Fruit fly (Drosophila melanogaster) whole organism, wandering third instar larva: ENCODE results near the gene BigH1.

Source experiments
- Abd-B ChIP-seq: fragments of >200 bp; optimal IDR thresholded peaks from 2 replicates; lab custom pipeline; 2017; ENCODE audit warnings: missing biosample characterization, missing genetic modification characterization
- CG32264 ChIP-seq: fragments of 200-800 bp; sonication (Bioruptor generic); optimal IDR thresholded peaks from 2 replicates; lab custom pipeline; 2016; ENCODE audit warnings: missing biosample characterization, missing genetic modification characterization
- CG9705 ChIP-seq: fragments of 200-800 bp; sonication (Bioruptor generic); optimal IDR thresholded peaks from 2 replicates; lab custom pipeline; 2018; ENCODE audit warnings: missing biosample characterization, mild to moderate bottlenecking, missing genetic modification characterization
- CrebA ChIP-seq: fragments of 200-800 bp; sonication (Bioruptor generic); optimal IDR thresholded peaks from 2 replicates; lab custom pipeline; 2016; ENCODE audit warnings: missing biosample characterization, mild to moderate bottlenecking, missing genetic modification characterization, borderline replicate concordance
- Dfd ChIP-seq: fragments of >200 bp; optimal IDR thresholded peaks from 2 replicates; lab custom pipeline; 2017; ENCODE audit warnings: missing biosample characterization, missing genetic modification characterization
- Dif ChIP-seq: fragments of 200-275, 200-300 bp; sonication (Bioruptor generic); optimal IDR thresholded peaks from 2 replicates; lab custom pipeline; 2018; ENCODE audit warnings: missing biosample characterization, missing genetic modification characterization; ENCODE audit not compliant: partially characterized antibody
- GATAd ChIP-seq: sonication (Bioruptor generic); optimal IDR thresholded peaks from 2 replicates; lab custom pipeline; 2016; ENCODE audit warnings: missing biosample characterization, missing genetic modification characterization
- HLH106 ChIP-seq: fragments of 200-800 bp; optimal IDR thresholded peaks from 3 replicates; lab custom pipeline; 2019; ENCODE audit warnings: missing biosample characterization, mild to moderate bottlenecking, missing genetic modification characterization, moderate library complexity
- Hnf4 ChIP-seq: fragments of 200-800 bp; sonication (Bioruptor generic); optimal IDR thresholded peaks from 2 replicates; lab custom pipeline; 2016; ENCODE audit warnings: missing biosample characterization, mild to moderate bottlenecking, missing genetic modification characterization
- Hr78 ChIP-seq: fragments of >200 bp; optimal IDR thresholded peaks from 2 replicates; lab custom pipeline; 2017; ENCODE audit warnings: missing biosample characterization, missing genetic modification characterization
- Hr83 ChIP-seq: fragments of 200-300 bp; sonication (Bioruptor generic); optimal IDR thresholded peaks from 2 replicates; lab custom pipeline; 2016; ENCODE audit warnings: missing biosample characterization, mild to moderate bottlenecking, missing genetic modification characterization, moderate library complexity; ENCODE audit not compliant: poor library complexity, severe bottlenecking
- Jra ChIP-seq: sonication (Bioruptor generic); optimal IDR thresholded peaks from 2 replicates; lab custom pipeline; 2016; ENCODE audit warnings: missing biosample characterization, missing genetic modification characterization
- Mio ChIP-seq: sonication (Bioruptor generic); optimal IDR thresholded peaks from 2 replicates; lab custom pipeline; 2016; ENCODE audit warnings: missing biosample characterization, missing genetic modification characterization
- Myc ChIP-seq: fragments of >200 bp; optimal IDR thresholded peaks from 2 replicates; lab custom pipeline; 2017
- N ChIP-seq: fragments of >200 bp; optimal IDR thresholded peaks from 2 replicates; lab custom pipeline; 2018; ENCODE audit warnings: missing biosample characterization, missing external identifiers, missing genetic modification characterization
- OdsH ChIP-seq: fragments of 200-800 bp; sonication (Bioruptor generic); optimal IDR thresholded peaks from 2 replicates; lab custom pipeline; 2016; ENCODE audit warnings: missing biosample characterization, mild to moderate bottlenecking, missing genetic modification characterization
- Rel ChIP-seq, 2 experiments: fragments of 200-800 bp; sonication (Bioruptor generic) in 1 of 2; optimal IDR thresholded peaks; 2 replicates in 1 of 2; 3 replicates in 1 of 2; lab custom pipeline; 2016 to 2019; ENCODE audit warnings: mild to moderate bottlenecking in 2 of 2, missing biosample characterization in 2 of 2, missing genetic modification characterization in 2 of 2, moderate library complexity in 1 of 2
- Sp1 ChIP-seq: fragments of 200-800 bp; sonication (Bioruptor generic); optimal IDR thresholded peaks from 3 replicates; lab custom pipeline; 2019; ENCODE audit warnings: missing biosample characterization, mild to moderate bottlenecking, missing genetic modification characterization, moderate library complexity
- Vsx2 ChIP-seq: fragments of 200-300, 225-300 bp; sonication (Bioruptor generic); optimal IDR thresholded peaks from 2 replicates; lab custom pipeline; 2018; ENCODE audit warnings: missing biosample characterization, missing genetic modification characterization; ENCODE audit not compliant: partially characterized antibody
- br ChIP-seq: fragments of 200-800 bp; sonication (Bioruptor generic); optimal IDR thresholded peaks from 2 replicates; lab custom pipeline; 2016; ENCODE audit warnings: missing biosample characterization, missing genetic modification characterization
- brk ChIP-seq: fragments of 200-800 bp; sonication (Bioruptor generic); optimal IDR thresholded peaks from 2 replicates; lab custom pipeline; 2016; ENCODE audit warnings: missing biosample characterization, mild to moderate bottlenecking, missing genetic modification characterization
- dl ChIP-seq, 2 experiments: fragments of 175-275, 200-275 bp in 1 of 2; fragments of 200-275 bp in 1 of 2; sonication (Bioruptor generic); optimal IDR thresholded peaks; lab custom pipeline; 2018; ENCODE audit warnings: mild to moderate bottlenecking in 2 of 2, missing biosample characterization in 2 of 2, missing genetic modification characterization in 2 of 2, moderate library complexity in 2 of 2; ENCODE audit not compliant: partially characterized antibody in 2 of 2, insufficient read depth in 1 of 2
- dmrt93B ChIP-seq: fragments of 200-800 bp; sonication (Bioruptor generic); optimal IDR thresholded peaks from 2 replicates; lab custom pipeline; 2018; ENCODE audit warnings: missing biosample characterization, mild to moderate bottlenecking, missing genetic modification characterization
- dsf ChIP-seq: sonication (Bioruptor generic); optimal IDR thresholded peaks from 2 replicates; lab custom pipeline; 2016; ENCODE audit warnings: missing biosample characterization, missing genetic modification characterization, borderline replicate concordance
- ey ChIP-seq: fragments of 200-800 bp; sonication (Bioruptor generic); optimal IDR thresholded peaks from 2 replicates; lab custom pipeline; 2016; ENCODE audit warnings: missing biosample characterization, missing genetic modification characterization
- foxo ChIP-seq, 2 experiments: fragments of 200-800 bp; sonication (Bioruptor generic); optimal IDR thresholded peaks; 2 replicates in 1 of 2; 3 replicates in 1 of 2; lab custom pipeline; 2016 to 2017; ENCODE audit warnings: missing biosample characterization in 2 of 2, missing genetic modification characterization in 2 of 2
- fru ChIP-seq: fragments of 200-800 bp; sonication (Bioruptor generic); optimal IDR thresholded peaks from 3 replicates; lab custom pipeline; 2016; ENCODE audit warnings: missing biosample characterization, mild to moderate bottlenecking, missing genetic modification characterization
- h ChIP-seq: fragments of 200-800 bp; sonication (Bioruptor generic); optimal IDR thresholded peaks from 3 replicates; lab custom pipeline; 2016; ENCODE audit warnings: missing biosample characterization, mild to moderate bottlenecking, missing genetic modification characterization
- jim ChIP-seq: fragments of 175-275, 200-325 bp; sonication (Bioruptor generic); optimal IDR thresholded peaks from 2 replicates; lab custom pipeline; 2016; ENCODE audit warnings: missing biosample characterization, mild to moderate bottlenecking, missing genetic modification characterization
- lola ChIP-seq: fragments of >200 bp; optimal IDR thresholded peaks from 2 replicates; lab custom pipeline; 2017; ENCODE audit warnings: missing biosample characterization, missing genetic modification characterization
- pan ChIP-seq: fragments of >200 bp; optimal IDR thresholded peaks from 2 replicates; lab custom pipeline; 2017
- psq ChIP-seq: fragments of 200-800 bp; sonication (Bioruptor generic); optimal IDR thresholded peaks from 3 replicates; lab custom pipeline; 2017; ENCODE audit warnings: missing biosample characterization, mild to moderate bottlenecking, missing genetic modification characterization, moderate library complexity
- rgr ChIP-seq: fragments of 200-800 bp; sonication (Bioruptor generic); optimal IDR thresholded peaks from 3 replicates; lab custom pipeline; 2016; ENCODE audit warnings: missing biosample characterization, mild to moderate bottlenecking, missing genetic modification characterization
- sage ChIP-seq: fragments of 200-800 bp; sonication (Bioruptor generic); optimal IDR thresholded peaks from 2 replicates; lab custom pipeline; 2016; ENCODE audit warnings: missing biosample characterization, mild to moderate bottlenecking, missing genetic modification characterization
- tai ChIP-seq: sonication (Bioruptor generic); optimal IDR thresholded peaks from 2 replicates; lab custom pipeline; 2016; ENCODE audit warnings: missing biosample characterization, missing genetic modification characterization
- woc ChIP-seq: sonication (Bioruptor generic); optimal IDR thresholded peaks from 2 replicates; lab custom pipeline; 2016; ENCODE audit warnings: missing biosample characterization, mild to moderate bottlenecking, missing genetic modification characterization

The BigH1 gene

dm6 chr3R:14630119-14630623 is 33.1 kb upstream of the BigH1 start, which contains the start of gene Cad88C:
Cad88C (plus strand) TSS chr3R:14630478.
- no peak for TF ChIP-seq HLH106
- no peak for TF ChIP-seq psq (GFP tag; lab: Kevin White, UChicago)
- TF ChIP-seq GATAd, result no peak
- TF ChIP-seq rgr, result no peak
- peak; percentile 41 for TF ChIP-seq Vsx2
- no peak for TF ChIP-seq Abd-B (GFP tag; lab: Kevin White, UChicago)
- no peak for TF ChIP-seq CG9705 (GFP tag; lab: Kevin White, UChicago)
- no peak for TF ChIP-seq woc (GFP tag; lab: Kevin White, UChicago)
- no peak for TF ChIP-seq Dif

DNA sequence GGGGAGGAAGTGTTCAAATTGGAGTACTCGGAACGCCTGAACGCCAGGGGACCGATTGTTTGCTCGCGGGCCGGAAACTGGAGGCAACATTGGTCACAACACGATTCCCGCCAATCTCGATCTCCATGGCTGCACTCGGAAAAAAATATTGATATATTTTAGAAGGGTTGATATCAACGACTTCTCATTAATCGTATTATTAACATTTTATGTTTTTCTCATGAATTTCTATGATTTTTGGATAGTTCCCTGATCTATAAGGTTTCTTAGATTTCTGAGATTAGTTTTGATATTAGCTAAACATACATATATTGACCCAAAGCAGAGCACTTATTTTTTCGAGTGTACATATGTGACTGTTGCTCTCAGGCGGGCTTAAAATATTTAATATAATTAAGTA is 31.3 kb upstream of the BigH1 start:
- TF ChIP-seq OdsH (GFP tag; lab: Kevin White, UChicago) (no peak), psq (GFP tag; lab: Kevin White, UChicago) (no peak), jim (GFP tag; lab: Kevin White, UChicago) (no peak), GATAd (no peak), pan (lab: Kevin White, UChicago) (no peak), CG32264 (no peak), h (GFP tag; lab: Kevin White, UChicago) (no peak), rgr (no peak), Vsx2 (no peak), ey (GFP tag; lab: Kevin White, UChicago) (no peak), brk (GFP tag; lab: Kevin White, UChicago) (no peak), br (GFP tag; lab: Kevin White, UChicago) (no peak), Hr83 (no peak), Jra (GFP tag; lab: Kevin White, UChicago) (no peak), fru (GFP tag; lab: Kevin White, UChicago) (no peak), Abd-B (GFP tag; lab: Kevin White, UChicago) (no peak), dmrt93B (GFP tag; lab: Kevin White, UChicago) (no peak), woc (GFP tag; lab: Kevin White, UChicago) (no peak)

- TF ChIP-seq CrebA (no peak), dl (GFP tag; optimal IDR thresholded peaks at IDR 0.05; lab: Kevin White, UChicago; ENCODE audit: insufficient read depth in 1 of 2, partially characterized antibody in 2 of 2) (no peak), jim (GFP tag; lab: Kevin White, UChicago) (no peak), dsf (no peak), tai (GFP tag; lab: Kevin White, UChicago) (no peak), Hr83 (no peak), OdsH (GFP tag; lab: Kevin White, UChicago) (no peak), Myc (lab: Kevin White, UChicago) (no peak)
These were observed 20.8 kb upstream of the BigH1 start, which contains the start of gene CG7886 for dm6 chr3R:14642463-14642862. CG7886 (minus strand) TSS chr3R:14642563.

DNA sequence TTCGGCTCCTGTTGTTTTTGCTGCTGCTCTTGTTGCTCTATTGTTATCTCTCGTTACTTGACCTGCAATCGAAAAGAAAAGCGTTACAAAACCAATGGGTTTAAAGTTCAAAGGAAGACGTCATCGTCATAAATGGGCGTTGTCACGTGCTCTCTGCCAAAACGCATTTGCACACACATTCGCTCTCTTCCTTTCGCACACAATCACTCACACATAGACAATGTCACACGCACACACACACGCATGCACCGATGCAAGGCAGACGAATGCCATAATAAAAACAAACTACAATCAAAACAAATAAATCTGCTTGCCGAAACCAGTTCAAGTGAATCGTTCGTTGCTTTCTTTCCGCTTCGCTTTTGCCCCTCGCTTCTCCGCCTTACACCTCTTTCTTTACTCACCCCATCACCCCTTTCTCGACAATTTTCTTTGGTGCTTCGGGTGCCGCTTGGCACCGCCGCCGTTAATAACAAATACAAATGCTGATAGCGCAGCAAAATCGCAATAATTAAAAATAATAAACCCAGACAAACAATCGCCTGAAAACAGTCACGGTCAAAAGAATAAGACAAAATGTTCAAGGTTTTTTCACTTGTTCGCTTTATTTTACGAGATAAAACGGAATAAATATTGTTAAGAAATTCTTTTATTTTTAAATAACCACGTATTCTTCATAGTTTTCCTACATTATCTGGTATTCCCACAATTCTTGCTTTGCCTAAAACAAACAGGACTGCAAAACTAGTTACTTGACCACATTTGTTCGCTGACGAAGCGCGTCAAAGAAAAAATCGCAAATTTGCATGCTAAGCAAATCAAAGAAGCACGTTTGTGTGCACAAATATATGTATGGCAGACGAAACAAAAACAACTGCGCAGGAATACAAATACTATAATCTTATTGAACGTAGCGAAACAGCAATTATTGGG is 13.7 kb upstream of the BigH1 start:
- TF ChIP-seq Hnf4 (GFP tag; lab: Kevin White, UChicago) (peak; percentile 83), jim (GFP tag; lab: Kevin White, UChicago) (no peak), Mio (GFP tag; lab: Kevin White, UChicago) (no peak), Dfd (GFP tag; lab: Kevin White, UChicago) (no peak), CG32264 (peak; percentile 74), foxo (GFP tag; optimal IDR thresholded peaks at IDR 0.05; lab: Kevin White, UChicago) (peak; percentile 55 to 91), Jra (GFP tag; lab: Kevin White, UChicago) (peak; percentile 79), Myc (lab: Kevin White, UChicago) (no peak), HLH106 (peak; percentile 82), N (GFP tag; lab: Kevin White, UChicago) (no peak), Dif (no peak), Vsx2 (peak; percentile 34), woc (GFP tag; lab: Kevin White, UChicago) (peak; percentile 88), Rel (GFP tag; optimal IDR thresholded peaks at IDR 0.05; lab: Kevin White, UChicago) (peak; percentile 59), Rel (tag; optimal IDR thresholded peaks at IDR 0.05; lab: Kevin White, UChicago) (peak; percentile 27), pan (lab: Kevin White, UChicago) (no peak), Sp1 (peak; percentile 90), Hr78 (GFP tag; lab: Kevin White, UChicago) (no peak), h (GFP tag; lab: Kevin White, UChicago) (peak; percentile 94), br (GFP tag; lab: Kevin White, UChicago) (peak; percentile 89), psq (GFP tag; lab: Kevin White, UChicago) (peak; percentile 100), GATAd (peak; percentile 37), dsf (peak; percentile 61), sage (GFP tag; lab: Kevin White, UChicago) (no peak), OdsH (GFP tag; lab: Kevin White, UChicago) (peak; percentile 93), brk (GFP tag; lab: Kevin White, UChicago) (peak; percentile 82), CG9705 (GFP tag; lab: Kevin White, UChicago) (peak; percentile 8), dmrt93B (GFP tag; lab: Kevin White, UChicago) (peak; percentile 75), tai (GFP tag; lab: Kevin White, UChicago) (peak; percentile 61), dl (GFP tag; optimal IDR thresholded peaks at IDR 0.05; lab: Kevin White, UChicago; ENCODE audit: insufficient read depth in 1 of 2, partially characterized antibody in 2 of 2) (peak in 1 of 2 experiments; percentile 16), lola (no peak), fru (GFP tag; lab: Kevin White, UChicago) (peak; percentile 88), Abd-B (GFP tag; lab: Kevin White, UChicago) (no peak), ey (GFP tag; lab: Kevin White, UChicago) (peak; percentile 89)
